Worm (Caenorhabditis elegans) whole organism, L4 larva: Measurements from ENCODE around the gene sup-1.

Experiments used
- F10B5.3 ChIP-seq: sonication (generic microtip); optimal IDR thresholded peaks from 2 replicates; lab custom pipeline; 2016; ENCODE audit warnings: mild to moderate bottlenecking, missing genetic modification characterization, missing compliant biosample characterization
- F26F4.8 ChIP-seq: fragments of 200-800 bp; sonication (Bioruptor generic); conservative IDR thresholded peaks from 2 replicates; pipeline ENCODE4 v1.3.6; 2022; ENCODE audit warnings: missing genetic modification characterization, missing compliant biosample characterization
- Y105C5A.15 ChIP-seq: fragments of 200-800 bp; sonication (Bioruptor generic); IDR thresholded peaks from 2 replicates; pipeline ENCODE4 v1.3.6; 2022; ENCODE audit warnings: missing genetic modification characterization, missing compliant biosample characterization
- Y48G9A.11 ChIP-seq: fragments of 200-800 bp; sonication (Bioruptor generic); IDR thresholded peaks from 2 replicates; pipeline ENCODE4 v1.3.6; 2022; ENCODE audit warnings: missing genetic modification reagents, missing genetic modification characterization, missing compliant biosample characterization
- ZK546.5 ChIP-seq, 2 experiments: sonication (generic microtip); optimal IDR thresholded peaks; 2 replicates each; lab custom pipeline; 2017; ENCODE audit warnings: missing biosample characterization in 2 of 2, missing genetic modification characterization in 2 of 2
- arid-1 ChIP-seq: fragments of 200-800 bp; sonication (Bioruptor generic); conservative IDR thresholded peaks from 2 replicates; pipeline ENCODE4 v1.3.6; 2022; ENCODE audit warnings: missing genetic modification reagents, missing genetic modification characterization, missing compliant biosample characterization
- ceh-44 ChIP-seq: fragments of 200-800 bp; sonication (Bioruptor generic); IDR thresholded peaks from 2 replicates; pipeline ENCODE4 v1.3.6; 2022; ENCODE audit warnings: missing genetic modification reagents, missing genetic modification characterization, missing compliant biosample characterization
- ceh-62 ChIP-seq: sonication (generic microtip); optimal IDR thresholded peaks from 2 replicates; lab custom pipeline; 2017; ENCODE audit warnings: missing biosample characterization, missing genetic modification characterization
- ceh-82 ChIP-seq: sonication (generic microtip); optimal IDR thresholded peaks from 2 replicates; lab custom pipeline; 2017; ENCODE audit warnings: missing biosample characterization, missing genetic modification characterization
- ces-1 ChIP-seq: fragments of 150-350 bp; sonication (generic microtip); optimal IDR thresholded peaks from 4 replicates; lab custom pipeline; 2014; ENCODE audit warnings: missing biosample characterization, missing genetic modification reagents, missing genetic modification characterization
- cey-2 ChIP-seq: sonication (generic microtip); optimal IDR thresholded peaks from 3 replicates; lab custom pipeline; 2017; ENCODE audit warnings: missing genetic modification characterization, mild to moderate bottlenecking, missing compliant biosample characterization, antibody characterized with exemption, borderline replicate concordance; ENCODE audit not compliant: insufficient read depth
- daf-16 ChIP-seq, 3 experiments: sonication (generic microtip); optimal IDR thresholded peaks; 2 replicates each; lab custom pipeline; 2016 to 2017; ENCODE audit warnings: missing genetic modification characterization in 3 of 3, missing genetic modification reagents in 3 of 3, mild to moderate bottlenecking in 2 of 3, missing compliant biosample characterization in 2 of 3, missing biosample characterization in 1 of 3, moderate library complexity in 1 of 3
- daf-19 ChIP-seq: fragments of 200-800 bp; sonication (Bioruptor generic); conservative IDR thresholded peaks from 2 replicates; pipeline ENCODE4 v1.3.6; 2022; ENCODE audit warnings: missing genetic modification characterization, missing compliant biosample characterization
- dmd-6 ChIP-seq: fragments of 200-800 bp; sonication (Bioruptor generic); IDR thresholded peaks from 2 replicates; pipeline ENCODE4 v1.3.6; 2022; ENCODE audit warnings: missing genetic modification reagents, missing genetic modification characterization, missing compliant biosample characterization
- dmd-9 ChIP-seq: fragments of 200-800 bp; sonication (Bioruptor generic); IDR thresholded peaks from 2 replicates; pipeline ENCODE4 v1.3.6; 2022; ENCODE audit warnings: missing genetic modification reagents, missing genetic modification characterization, missing compliant biosample characterization
- duxl-1 ChIP-seq: sonication (generic microtip); optimal IDR thresholded peaks from 2 replicates; lab custom pipeline; 2016; ENCODE audit warnings: mild to moderate bottlenecking, missing genetic modification characterization, moderate library complexity, missing compliant biosample characterization; ENCODE audit not compliant: poor library complexity
- dve-1 ChIP-seq: sonication (generic microtip); optimal IDR thresholded peaks from 2 replicates; lab custom pipeline; 2017; ENCODE audit warnings: antibody characterized with exemption, mild to moderate bottlenecking, missing genetic modification characterization, missing compliant biosample characterization; ENCODE audit not compliant: insufficient read depth
- fkh-10 ChIP-seq: fragments of 150-350 bp; optimal IDR thresholded peaks from 2 replicates; lab custom pipeline; 2014; ENCODE audit warnings: missing biosample characterization, missing genetic modification reagents, missing genetic modification characterization
- fos-1 ChIP-seq: fragments of 150-350 bp; optimal IDR thresholded peaks from 2 replicates; lab custom pipeline; 2014; ENCODE audit warnings: missing biosample characterization, missing genetic modification characterization
- gei-8 ChIP-seq: fragments of 200-800 bp; sonication (Bioruptor generic); optimal IDR thresholded peaks from 2 replicates; lab custom pipeline; 2018; ENCODE audit warnings: mild to moderate bottlenecking, missing genetic modification characterization, missing compliant biosample characterization
- hif-1 ChIP-seq, 2 experiments: sonication (generic microtip); optimal IDR thresholded peaks; 2 replicates each; lab custom pipeline; 2016 to 2017; ENCODE audit warnings: missing compliant biosample characterization in 2 of 2, missing genetic modification characterization in 2 of 2, missing genetic modification reagents in 2 of 2, missing genotype in 2 of 2, mild to moderate bottlenecking in 1 of 2
- hlh-30 ChIP-seq: sonication (generic microtip); optimal IDR thresholded peaks from 2 replicates; lab custom pipeline; 2017; ENCODE audit warnings: antibody characterized with exemption, mild to moderate bottlenecking, missing genetic modification characterization, missing compliant biosample characterization; ENCODE audit not compliant: insufficient read depth
- hmg-1.1 ChIP-seq: fragments of 200-800 bp; sonication (Bioruptor generic); IDR thresholded peaks from 2 replicates; pipeline ENCODE4 v1.3.6; 2022; ENCODE audit warnings: missing genetic modification reagents, missing genetic modification characterization, missing compliant biosample characterization
- jun-1 ChIP-seq: fragments of 150-350 bp; optimal IDR thresholded peaks from 2 replicates; lab custom pipeline; 2014; ENCODE audit warnings: missing biosample characterization, missing genetic modification reagents, missing genetic modification characterization
- lin-29 ChIP-seq: fragments of 200-800 bp; sonication (Bioruptor generic); IDR thresholded peaks from 2 replicates; pipeline ENCODE4 v1.3.6; 2022; ENCODE audit warnings: missing genetic modification reagents, missing genetic modification characterization, missing compliant biosample characterization
- lin-38 ChIP-seq: fragments of 200-800 bp; sonication (Bioruptor generic); IDR thresholded peaks from 2 replicates; pipeline ENCODE4 v1.3.6; 2022; ENCODE audit warnings: missing genetic modification reagents, missing genetic modification characterization, missing compliant biosample characterization
- lir-3 ChIP-seq: sonication (generic microtip); optimal IDR thresholded peaks from 2 replicates; lab custom pipeline; 2016; ENCODE audit warnings: mild to moderate bottlenecking, missing genetic modification characterization, missing compliant biosample characterization
- mdl-1 ChIP-seq, 2 experiments: fragments of 150-350 bp in 1 of 2; sonication (generic microtip) in 1 of 2; optimal IDR thresholded peaks; 2 replicates each; lab custom pipeline; 2014 to 2017; ENCODE audit warnings: missing biosample characterization in 2 of 2, missing genetic modification characterization in 2 of 2
- mes-2 ChIP-seq: sonication (generic microtip); optimal IDR thresholded peaks from 2 replicates; lab custom pipeline; 2016; ENCODE audit warnings: missing genotype, mild to moderate bottlenecking, missing genetic modification characterization, missing compliant biosample characterization; ENCODE audit not compliant: poor library complexity, severe bottlenecking
- mxl-2 ChIP-seq: fragments of 200-800 bp; sonication (Bioruptor generic); conservative IDR thresholded peaks from 2 replicates; pipeline ENCODE4 v1.3.6; 2022; ENCODE audit warnings: missing genetic modification reagents, missing genetic modification characterization, missing compliant biosample characterization
- mxl-3 ChIP-seq: fragments of 200-800 bp; sonication (Bioruptor generic); optimal IDR thresholded peaks from 2 replicates; lab custom pipeline; 2018; ENCODE audit warnings: mild to moderate bottlenecking, missing genetic modification characterization, missing compliant biosample characterization
- nhr-10 ChIP-seq: fragments of 150-350 bp; optimal IDR thresholded peaks from 2 replicates; lab custom pipeline; 2014; ENCODE audit warnings: missing biosample characterization, missing genetic modification characterization
- nhr-102 ChIP-seq: sonication (generic microtip); optimal IDR thresholded peaks from 2 replicates; lab custom pipeline; 2016; ENCODE audit warnings: mild to moderate bottlenecking, missing genetic modification characterization, moderate library complexity, missing compliant biosample characterization
- nhr-25 ChIP-seq: sonication (generic microtip); optimal IDR thresholded peaks from 2 replicates; lab custom pipeline; 2017; ENCODE audit warnings: missing genetic modification characterization, mild to moderate bottlenecking, missing compliant biosample characterization, antibody characterized with exemption, moderate library complexity, borderline replicate concordance; ENCODE audit not compliant: insufficient read depth
- nhr-28 ChIP-seq: fragments of 150-350 bp; optimal IDR thresholded peaks from 2 replicates; lab custom pipeline; 2014; ENCODE audit warnings: missing biosample characterization, missing genetic modification characterization
- nhr-48 ChIP-seq: sonication (generic microtip); optimal IDR thresholded peaks from 2 replicates; lab custom pipeline; 2016; ENCODE audit warnings: mild to moderate bottlenecking, missing genetic modification characterization, missing compliant biosample characterization
- nhr-77 ChIP-seq: fragments of 150-350 bp; optimal IDR thresholded peaks from 2 replicates; lab custom pipeline; 2014; ENCODE audit warnings: missing biosample characterization, missing genetic modification characterization
- php-3 ChIP-seq: fragments of 200-800 bp; sonication (Bioruptor generic); IDR thresholded peaks from 2 replicates; pipeline ENCODE4 v1.3.6; 2022; ENCODE audit warnings: missing genetic modification reagents, missing genetic modification characterization, missing compliant biosample characterization
- pqm-1 ChIP-seq: sonication (generic microtip); optimal IDR thresholded peaks from 2 replicates; lab custom pipeline; 2017; ENCODE audit warnings: missing biosample characterization, missing genetic modification characterization
- saeg-2 ChIP-seq: fragments of 200-800 bp; sonication (Bioruptor generic); IDR thresholded peaks from 2 replicates; pipeline ENCODE4 v1.3.6; 2022; ENCODE audit warnings: missing genetic modification reagents, missing genetic modification characterization, missing compliant biosample characterization
- set-16 ChIP-seq: fragments of 200-800 bp; sonication (Bioruptor generic); IDR thresholded peaks from 2 replicates; pipeline ENCODE4 v1.3.6; 2022; ENCODE audit warnings: missing genetic modification reagents, missing genetic modification characterization, missing compliant biosample characterization
- skn-1 ChIP-seq: fragments of 150-350 bp; optimal IDR thresholded peaks from 2 replicates; lab custom pipeline; 2014; ENCODE audit warnings: missing biosample characterization, missing genetic modification characterization
- snpc-4 ChIP-seq: fragments of 150-350 bp; optimal IDR thresholded peaks from 2 replicates; lab custom pipeline; 2014; ENCODE audit warnings: missing biosample characterization, missing genetic modification characterization
- tra-1 ChIP-seq: fragments of 200-800 bp; sonication (Bioruptor generic); IDR thresholded peaks from 2 replicates; pipeline ENCODE4 v1.3.6; 2022; ENCODE audit warnings: missing genetic modification reagents, missing genetic modification characterization, missing compliant biosample characterization
- zag-1 ChIP-seq: fragments of 150-350 bp; optimal IDR thresholded peaks from 2 replicates; lab custom pipeline; 2014; ENCODE audit warnings: missing biosample characterization, missing genetic modification characterization
- zfp-3 ChIP-seq: fragments of 200-800 bp; sonication (Bioruptor generic); conservative IDR thresholded peaks from 2 replicates; pipeline ENCODE4 v1.3.6; 2022; ENCODE audit warnings: missing genetic modification reagents, missing genetic modification characterization, missing compliant biosample characterization
- zip-11 ChIP-seq: fragments of 200-800 bp; sonication (Bioruptor generic); IDR thresholded peaks from 2 replicates; pipeline ENCODE4 v1.3.6; 2022; ENCODE audit warnings: missing genetic modification characterization, missing compliant biosample characterization
- zip-2 ChIP-seq: fragments of 150-350 bp; optimal IDR thresholded peaks from 2 replicates; lab custom pipeline; 2014; ENCODE audit warnings: missing biosample characterization, missing genetic modification characterization

Gene sup-1

ce11 chrIII:11689303-11689702 is 48.1 kb downstream of the sup-1 start (continued):
- TF ChIP-seq ceh-82 (tag; lab: Kevin White, UChicago) (no peak), F10B5.3 (tag; lab: Kevin White, UChicago) (no peak), lin-38 (no peak), nhr-10 (tag; lab: Kevin White, UChicago) (peak; percentile 81), daf-19 (no peak)
- TF ChIP-seq, all 104 proteins: peak for 27

- TF ChIP-seq F26F4.8 (GFP tag; lab: Robert Waterston, UW) (no peak), nhr-102 (peak; percentile 9), zfp-3 (GFP tag; lab: Robert Waterston, UW) (no peak), nhr-77 (tag; lab: Kevin White, UChicago) (peak; percentile 42), ceh-44 (GFP tag; lab: Robert Waterston, UW) (no peak), Y48G9A.11 (GFP tag; lab: Robert Waterston, UW) (no peak), zip-11 (GFP tag; lab: Robert Waterston, UW) (no peak), mxl-3 (GFP tag; lab: Kevin White, UChicago) (no peak), pqm-1 (tag; lab: Kevin White, UChicago) (peak; percentile 31), zip-2 (no peak), jun-1 (no peak), ceh-62 (tag; lab: Kevin White, UChicago) (no peak), skn-1 (tag; lab: Kevin White, UChicago) (no peak), hmg-1.1 (GFP tag; lab: Robert Waterston, UW) (no peak), daf-19 (no peak), lir-3 (tag; lab: Kevin White, UChicago) (no peak), ceh-82 (tag; lab: Kevin White, UChicago) (no peak), lin-29 (GFP tag; lab: Robert Waterston, UW) (no peak), fos-1 (tag; lab: Kevin White, UChicago) (no peak), fkh-10 (GFP tag; lab: Kevin White, UChicago) (no peak), lin-38 (no peak), gei-8 (GFP tag; lab: Kevin White, UChicago) (no peak), arid-1 (GFP tag; lab: Robert Waterston, UW) (no peak), zag-1 (tag; lab: Kevin White, UChicago) (no peak), cey-2 (tag; lab: Kevin White, UChicago) (no peak), duxl-1 (no peak), mxl-2 (GFP tag; lab: Robert Waterston, UW) (no peak), nhr-25 (no peak), nhr-48 (tag; lab: Kevin White, UChicago) (peak; percentile 57), saeg-2 (no peak), snpc-4 (no peak), mes-2 (peak; percentile 23), dmd-9 (no peak), dmd-6 (GFP tag; lab: Robert Waterston, UW) (peak; percentile 85), set-16 (GFP tag; lab: Robert Waterston, UW) (no peak), ZK546.5 (tag; optimal IDR thresholded peaks at IDR 0.05; lab: Kevin White, UChicago) (no peak), Y105C5A.15 (GFP tag; lab: Robert Waterston, UW) (no peak), nhr-28 (tag; lab: Kevin White, UChicago) (peak; percentile 79), dve-1 (peak; percentile 82), ces-1 (GFP tag; lab: Kevin White, UChicago) (no peak), tra-1 (no peak), daf-16 (GFP tag; optimal IDR thresholded peaks at IDR 0.05; lab: Kevin White, UChicago) (no peak), daf-16 (tag; optimal IDR thresholded peaks at IDR 0.05; lab: Kevin White, UChicago) (peak; percentile 92), hif-1 (tag; optimal IDR thresholded peaks at IDR 0.05; lab: Kevin White, UChicago) (peak in 1 of 2 experiments; percentile 20), php-3 (GFP tag; lab: Robert Waterston, UW) (0 out of 2 replicates have a peak, but pooled peaks have one; percentile 40), hlh-30 (tag; lab: Kevin White, UChicago) (peak; percentile 41), mdl-1 (tag; optimal IDR thresholded peaks at IDR 0.05; lab: Kevin White, UChicago) (peak in 1 of 2 experiments; percentile 25)
Observed at ce11 chrIII:11684770-11685169, 52.7 kb downstream of the sup-1 start.
